Worm (Caenorhabditis elegans) whole organism, dauer: Measurements from ENCODE around the gene rha-1.

Source experiments
- unc-62 ChIP-seq: sonication (generic microtip); optimal IDR thresholded peaks from 2 replicates; lab custom pipeline; 2017; ENCODE audit warnings: missing biosample characterization, missing genetic modification reagents, missing genetic modification characterization

The rha-1 gene

ce11 chrII:8829189-8829588, 54.3 kb downstream of the rha-1 start, which contains the start of gene F46C5.2:
Gene F46C5.2, minus strand, starts transcription at chrII:8829289.
- no peak for TF ChIP-seq unc-62 (GFP tag; lab: Kevin White, UChicago)
